Worm (Caenorhabditis elegans): ENCODE data around the gene bcmo-2.

The bcmo-2 gene

DNA sequence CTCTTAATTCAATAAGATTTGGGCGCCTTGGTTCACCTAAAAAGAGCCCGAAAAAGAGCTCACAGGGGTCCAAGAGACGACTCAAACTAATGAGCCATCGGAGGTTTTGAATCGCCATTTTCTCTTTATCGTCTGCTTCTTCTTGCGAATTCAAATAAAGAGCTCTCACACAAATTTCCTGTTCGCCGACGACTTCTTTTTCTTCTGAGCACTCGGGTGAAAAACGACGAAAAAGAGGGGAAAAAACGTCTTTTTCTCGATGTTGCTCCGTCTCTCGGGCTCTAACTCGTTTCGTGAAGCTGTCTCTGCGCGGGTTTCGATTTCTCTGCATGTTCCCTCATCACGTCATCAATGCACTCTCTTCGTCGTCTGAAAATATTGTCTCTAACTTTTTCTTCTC, 37.9 kb upstream of the bcmo-2 start:
- TF ChIP-seq tra-1 (GFP tag; IDR thresholded peaks at IDR 0.05) (no peak), T20F7.1 (GFP tag; optimal IDR thresholded peaks at IDR 0.05) (no peak), aha-1 (tag) (peak; percentile 9), ces-1 (GFP tag; optimal IDR thresholded peaks at IDR 0.05) (no peak), dve-1 (tag; optimal IDR thresholded peaks at IDR 0.05; ENCODE audit: insufficient read depth) (no peak), hlh-30 (tag; optimal IDR thresholded peaks at IDR 0.05; ENCODE audit: insufficient read depth) (no peak), Y105C5A.15 (GFP tag; IDR thresholded peaks at IDR 0.05) (no peak), daf-12 (tag; optimal IDR thresholded peaks at IDR 0.05) (no peak)

DNA sequence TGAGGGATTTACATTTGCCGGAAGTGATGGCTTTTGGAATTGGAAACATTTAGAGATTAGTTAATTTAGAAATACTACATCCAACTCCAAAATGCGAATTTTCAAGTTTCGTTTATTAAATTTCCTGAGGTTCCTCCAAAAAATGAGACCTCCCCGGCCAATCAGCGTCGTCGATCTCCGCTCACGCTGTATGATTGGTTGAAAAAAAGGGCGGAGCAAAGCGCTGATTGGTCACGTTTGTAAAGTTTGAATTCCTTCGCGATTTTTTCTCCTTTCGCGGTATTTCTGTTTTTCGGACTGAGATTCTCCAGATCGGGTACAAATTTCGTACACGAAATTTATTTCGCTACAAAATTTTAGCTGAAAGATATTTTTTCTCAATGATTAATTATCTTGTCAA, 36.8 kb upstream of the bcmo-2 start:
- no peak for TF ChIP-seq pqm-1 (tag; optimal IDR thresholded peaks at IDR 0.05)
- TF ChIP-seq nhr-11 (tag; optimal IDR thresholded peaks at IDR 0.05): no peak
- TF ChIP-seq ztf-11 (tag; optimal IDR thresholded peaks at IDR 0.05): no peak
- no peak for TF ChIP-seq R02D3.7 (tag; optimal IDR thresholded peaks at IDR 0.05)
- no peak for TF ChIP-seq zfp-3 (GFP tag; conservative IDR thresholded peaks at IDR 0.05)
- no peak for TF ChIP-seq cey-2 (tag; optimal IDR thresholded peaks at IDR 0.05; ENCODE audit: borderline replicate concordance, insufficient read depth)
- TF ChIP-seq nhr-237 (tag; optimal IDR thresholded peaks at IDR 0.05): no peak
- TF ChIP-seq hlh-30 (tag; optimal IDR thresholded peaks at IDR 0.05; ENCODE audit: insufficient read depth): no peak
- TF ChIP-seq ZK546.5 (tag; optimal IDR thresholded peaks at IDR 0.05): no peak
- no peak for TF ChIP-seq lin-38 (GFP tag; IDR thresholded peaks at IDR 0.05)
- no peak for TF ChIP-seq spr-1 (tag; optimal IDR thresholded peaks at IDR 0.05)
- no peak for TF ChIP-seq F37D6.2 (tag; optimal IDR thresholded peaks at IDR 0.05)
- no peak for TF ChIP-seq madf-9 (GFP tag; conservative IDR thresholded peaks at IDR 0.05)
- TF ChIP-seq ceh-28 (tag; optimal IDR thresholded peaks at IDR 0.05): no peak
- no peak for TF ChIP-seq lsy-2 (tag; optimal IDR thresholded peaks at IDR 0.05)
- TF ChIP-seq ceh-32 (tag; optimal IDR thresholded peaks at IDR 0.05; ENCODE audit: poor library complexity): no peak
- no peak for TF ChIP-seq pha-4 (GFP tag; IDR thresholded peaks at IDR 0.05)
- TF ChIP-seq pha-4 (tag; optimal IDR thresholded peaks at IDR 0.05): no peak

DNA sequence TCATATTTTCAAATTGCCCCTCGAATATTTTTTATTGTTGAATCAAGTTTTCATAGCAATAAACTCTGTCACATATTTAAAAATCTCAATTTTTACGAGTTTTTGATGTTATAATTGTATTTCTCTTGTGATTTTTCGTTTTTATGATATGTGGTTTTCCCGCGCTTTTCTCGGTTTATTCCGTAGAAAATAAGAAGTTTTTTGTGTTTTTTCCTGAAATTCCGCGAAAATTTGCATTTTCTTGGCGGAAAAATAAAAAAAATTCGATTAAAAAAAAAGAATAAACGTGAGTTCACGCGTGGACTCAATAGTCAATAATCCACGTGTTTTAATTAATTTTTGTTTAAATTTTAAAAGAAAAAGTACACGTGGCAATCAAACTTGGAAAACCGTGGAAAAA, 25.4 kb upstream of the bcmo-2 start:
- TF ChIP-seq lin-38 (GFP tag; IDR thresholded peaks at IDR 0.05) (peak; percentile 37; the same call in 1 of the 2 replicates), lin-39 (tag; optimal IDR thresholded peaks at IDR 0.05) (no peak)

DNA sequence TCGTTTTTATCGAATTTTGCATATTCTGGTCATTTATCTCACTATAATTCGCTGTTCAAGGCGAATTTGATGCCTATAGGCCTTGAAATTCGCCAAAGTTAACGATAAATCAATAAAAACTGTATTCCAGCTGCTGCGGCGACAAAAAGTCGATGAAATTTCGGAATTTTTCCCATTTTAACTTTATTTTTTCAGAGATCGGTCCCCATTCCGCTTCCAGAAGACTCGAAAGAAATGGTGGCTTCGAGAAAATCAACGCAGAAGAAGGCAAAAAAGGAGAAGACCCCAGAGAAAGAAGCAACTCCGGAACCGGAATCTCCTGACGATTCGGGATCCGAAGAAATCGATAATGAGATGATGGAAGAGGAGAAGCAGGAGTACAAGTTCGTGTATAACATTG, 24.5 kb upstream of the bcmo-2 start:
- TF ChIP-seq lsy-2 (tag; optimal IDR thresholded peaks at IDR 0.05) (no peak), attf-4 (tag; optimal IDR thresholded peaks at IDR 0.05) (no peak), zip-11 (GFP tag; IDR thresholded peaks at IDR 0.05) (no peak), lin-38 (GFP tag; IDR thresholded peaks at IDR 0.05) (no peak), arid-1 (GFP tag; conservative IDR thresholded peaks at IDR 0.05) (no peak), spr-1 (tag; optimal IDR thresholded peaks at IDR 0.05) (no peak), nhr-48 (tag; optimal IDR thresholded peaks at IDR 0.05) (no peak), lin-1 (GFP tag; IDR thresholded peaks at IDR 0.05) (no peak), mdl-1 (tag; optimal IDR thresholded peaks at IDR 0.05) (no peak), unc-62 (GFP tag; optimal IDR thresholded peaks at IDR 0.05 in 1 of 2) (no peak), unc-62 (tag; optimal IDR thresholded peaks at IDR 0.05) (no peak), zag-1 (tag; optimal IDR thresholded peaks at IDR 0.05) (no peak), set-16 (GFP tag; IDR thresholded peaks at IDR 0.05) (no peak), dmd-8 (GFP tag; IDR thresholded peaks at IDR 0.05) (no peak), mes-2 (tag; optimal IDR thresholded peaks at IDR 0.05; ENCODE audit: poor library complexity, severe bottlenecking) (no peak), duxl-1 (tag; optimal IDR thresholded peaks at IDR 0.05; ENCODE audit: poor library complexity) (no peak)
